Worm (Caenorhabditis elegans): ENCODE measurements around the gene R144.12.
"Not testable (repeated sequence)": the region's sequence is repeated elsewhere in the genome, so short reads cannot be mapped to it uniquely, and the experiment has no call there.

R144.12 gene

DNA sequence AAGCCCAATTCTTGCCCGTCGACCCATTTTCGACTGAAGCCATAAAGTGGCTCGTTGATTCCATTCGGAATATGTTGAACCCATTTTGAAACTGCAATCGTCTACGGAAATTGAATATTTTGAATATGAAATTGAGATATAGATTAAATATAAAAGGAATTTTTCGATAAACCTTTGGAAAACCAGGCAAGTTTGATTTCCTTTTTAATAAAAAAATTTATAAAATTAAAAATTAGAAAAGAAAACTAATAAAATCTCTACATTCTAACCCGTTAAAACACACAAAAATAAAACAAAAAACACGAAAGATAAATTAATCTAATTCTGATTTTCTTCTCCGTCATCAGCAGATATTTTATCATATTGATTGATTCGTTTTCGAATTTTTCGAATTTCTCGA, at the start of gene R144.12:
Gene R144.12, minus strand, starts transcription at position 101 of the 400 bp plus-strand sequence.
- TF ChIP-seq Y79H2A.3 (GFP tag; conservative IDR thresholded peaks at IDR 0.05) (no peak), pbrm-1 (GFP tag; IDR thresholded peaks at IDR 0.05) (no peak), lin-35 (GFP tag; optimal IDR thresholded peaks at IDR 0.05) (no peak), hmg-20 (GFP tag; IDR thresholded peaks at IDR 0.05) (no peak), nhr-120 (GFP tag; IDR thresholded peaks at IDR 0.05) (no peak), K12H6.12 (tag; optimal IDR thresholded peaks at IDR 0.05) (no peak), atf-7 (tag; optimal IDR thresholded peaks at IDR 0.05) (no peak), nfya-1 (tag; optimal IDR thresholded peaks at IDR 0.05; ENCODE audit: borderline replicate concordance, insufficient read depth) (no peak)

DNA sequence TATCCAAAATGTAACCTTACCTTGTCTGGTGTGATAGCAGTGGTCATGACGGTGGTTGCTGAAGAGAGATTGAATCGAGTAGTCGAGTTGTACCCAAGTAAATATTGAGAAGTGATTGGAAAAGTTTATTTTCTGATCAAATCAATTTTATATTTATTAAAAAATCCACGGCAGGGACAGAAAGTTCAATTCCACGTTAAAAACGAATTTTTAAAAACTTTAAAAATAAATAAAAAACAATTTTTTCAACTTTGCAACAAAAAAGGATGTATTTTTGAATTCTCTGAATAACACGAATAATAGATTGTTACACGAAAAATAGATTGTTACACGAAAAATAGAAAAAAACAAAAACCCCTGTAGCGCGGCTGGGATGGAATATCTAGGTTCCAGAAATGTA, 48.9 kb upstream of the R144.12 start, which contains the start of gene C45G9.9:
Gene C45G9.9, minus strand, starts transcription at position 101 of the 400 bp plus-strand sequence.
- not testable (repeated sequence) for TF ChIP-seq Y56A3A.18 (GFP tag; IDR thresholded peaks at IDR 0.05); rec-8 (tag; optimal IDR thresholded peaks at IDR 0.05); hlh-12 (tag; optimal IDR thresholded peaks at IDR 0.05)

ce11 chrIII:5053541-5053940, 46.8 kb upstream of the R144.12 start, which contains the start of gene C45G9.8:
Gene C45G9.8 (minus strand): TSS chrIII:5053641.
- no peak for TF ChIP-seq cebp-2 (GFP tag; IDR thresholded peaks at IDR 0.05)

- TF ChIP-seq unc-130 (GFP tag; optimal IDR thresholded peaks at IDR 0.05) (no peak), Y67H2A.10 (GFP tag; conservative IDR thresholded peaks at IDR 0.05) (no peak)
These were observed 45.2 kb upstream of the R144.12 start, which contains the start of gene C45G9.15 for ce11 chrIII:5051949-5052348. Gene C45G9.15 (minus strand): TSS chrIII:5052049.

- no peak for TF ChIP-seq ceh-91 (GFP tag; IDR thresholded peaks at IDR 0.05)
- peak; percentile 8 for TF ChIP-seq efl-1 (GFP tag; optimal IDR thresholded peaks at IDR 0.05)
- TF ChIP-seq F22D6.2 (tag; optimal IDR thresholded peaks at IDR 0.05) = no peak
- TF ChIP-seq xnd-1 (tag; optimal IDR thresholded peaks at IDR 0.05) = peak; percentile 85
- peak; percentile 82 for TF ChIP-seq lin-54 (GFP tag; optimal IDR thresholded peaks at IDR 0.05)
- no peak for TF ChIP-seq D2030.7 (GFP tag; IDR thresholded peaks at IDR 0.05)
- TF ChIP-seq him-1 (tag; optimal IDR thresholded peaks at IDR 0.05) = peak; percentile 18
- TF ChIP-seq F33H1.4 (GFP tag; IDR thresholded peaks at IDR 0.05) = peak; percentile 86
- TF ChIP-seq lsl-1 (GFP tag; optimal IDR thresholded peaks at IDR 0.05) = peak; percentile 91
- TF ChIP-seq ztf-22 (GFP tag; optimal IDR thresholded peaks at IDR 0.05) = no peak
- TF ChIP-seq madf-6 (GFP tag; IDR thresholded peaks at IDR 0.05) = peak; percentile 90
These were observed 41.0 kb upstream of the R144.12 start, which contains the start of gene C45G9.5 for ce11 chrIII:5047740-5048139. Gene C45G9.5 (plus strand): TSS chrIII:5048117.

- peak; percentile 20; the same call in 1 of the 2 replicates for TF ChIP-seq hmg-1.2 (GFP tag; IDR thresholded peaks at IDR 0.05)
- peak; percentile 90 for TF ChIP-seq nhr-80 (tag; optimal IDR thresholded peaks at IDR 0.05)
- TF ChIP-seq repo-1 (tag; optimal IDR thresholded peaks at IDR 0.05) = no peak
- no peak for TF ChIP-seq F52B5.7 (tag; optimal IDR thresholded peaks at IDR 0.05)
- no peak for TF ChIP-seq nfyb-1 (GFP tag; IDR thresholded peaks at IDR 0.05)
- TF ChIP-seq ets-4 (GFP tag; optimal IDR thresholded peaks at IDR 0.05) = peak; percentile 36
- no peak for TF ChIP-seq snpc-4 (GFP tag; optimal IDR thresholded peaks at IDR 0.05)
- peak in 1 of 4 experiments; percentile 49 for TF ChIP-seq snpc-4 (tag; optimal IDR thresholded peaks at IDR 0.05)
These were observed 40.4 kb upstream of the R144.12 start, which contains the start of gene txbp-3 for ce11 chrIII:5047175-5047574. Gene txbp-3 (minus strand): TSS chrIII:5047459.
